Fruit fly (Drosophila melanogaster): ENCODE measurements around the gene b.

Gene b

DNA sequence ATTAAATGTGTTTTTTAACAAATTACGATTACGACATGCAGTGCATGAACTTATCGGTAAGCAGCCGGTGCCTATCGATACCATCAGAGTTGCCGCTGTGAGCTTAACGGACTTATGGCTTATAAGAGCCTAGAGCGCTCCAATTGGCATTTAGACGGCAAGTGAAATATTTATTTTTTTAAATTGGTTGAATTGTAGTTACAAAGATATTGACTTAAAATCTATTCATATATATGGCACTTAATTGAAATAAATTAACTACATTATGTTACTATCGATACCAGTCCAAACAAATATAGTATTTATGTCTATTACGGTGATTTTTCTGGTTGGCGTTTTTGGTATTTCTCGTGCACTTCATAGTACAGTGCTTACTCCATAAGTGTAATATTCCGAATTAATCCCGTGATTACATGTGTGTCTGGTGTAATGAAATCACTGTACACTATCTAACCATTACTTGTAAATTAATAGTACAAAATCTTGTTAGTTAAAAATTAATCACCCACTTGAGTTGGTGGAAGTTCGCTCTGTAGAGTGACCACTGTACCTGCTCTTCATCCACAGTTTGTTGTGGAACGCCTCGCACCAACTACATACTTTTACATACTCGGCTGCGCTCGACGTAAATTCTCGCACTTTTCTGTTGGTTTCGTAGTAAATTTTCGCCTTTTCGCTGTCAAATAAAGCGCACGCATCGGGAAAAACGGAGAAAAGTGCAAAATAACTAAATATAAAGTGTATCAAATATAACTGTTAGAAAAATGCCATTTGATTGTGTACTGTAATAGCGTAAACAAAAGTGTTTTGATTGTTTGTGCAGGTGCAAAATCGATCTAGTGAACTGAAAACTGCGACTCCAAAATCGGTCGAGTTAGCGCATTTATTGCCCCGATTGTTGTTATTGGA, 14.2 kb downstream of the b start, which contains the start of the genes mRpS23 and CenG1A (continued):
- TF ChIP-seq Nf-YA (GFP tag; IDR thresholded peaks at IDR 0.05): peak; percentile 100
- peak; percentile 100 for TF ChIP-seq CG1233 (GFP tag; optimal IDR thresholded peaks at IDR 0.05)
- peak; percentile 70; the same call in 2 of the 3 replicates for TF ChIP-seq mld (GFP tag; IDR thresholded peaks at IDR 0.05; ENCODE audit: partially characterized antibody)
- TF ChIP-seq HHEX (GFP tag; optimal IDR thresholded peaks at IDR 0.05): peak; percentile 100
- peak; percentile 99 for TF ChIP-seq ash1 (GFP tag; optimal IDR thresholded peaks at IDR 0.05)
- no peak for TF ChIP-seq abd-A (tag; optimal IDR thresholded peaks at IDR 0.05)
- peak; percentile 99 for TF ChIP-seq pb (GFP tag; optimal IDR thresholded peaks at IDR 0.05)
- TF ChIP-seq Rfx (GFP tag; IDR thresholded peaks at IDR 0.05): peak; percentile 100
- TF ChIP-seq lbe (GFP tag; optimal IDR thresholded peaks at IDR 0.05): peak; percentile 99
- no peak for TF ChIP-seq tio (GFP tag; optimal IDR thresholded peaks at IDR 0.05)
- TF ChIP-seq ci (GFP tag; IDR thresholded peaks at IDR 0.05): peak; percentile 100
- peak; percentile 66; the same call in 1 of the 2 replicates for TF ChIP-seq nerfin-2 (GFP tag; IDR thresholded peaks at IDR 0.05; ENCODE audit: partially characterized antibody)
- TF ChIP-seq lmd (GFP tag; IDR thresholded peaks at IDR 0.05): peak; percentile 100
- peak; percentile 99 to 100 for TF ChIP-seq Pdp1 (GFP tag; optimal IDR thresholded peaks at IDR 0.05)
- TF ChIP-seq esg (GFP tag; conservative IDR thresholded peaks at IDR 0.05): peak; percentile 100
- peak; percentile 99 for TF ChIP-seq nom (GFP tag; optimal IDR thresholded peaks at IDR 0.05)
- TF ChIP-seq maf-S (GFP tag; optimal IDR thresholded peaks at IDR 0.05): peak; percentile 100
- peak; percentile 73 to 89 for TF ChIP-seq insv (GFP tag; optimal IDR thresholded peaks at IDR 0.05)
- TF ChIP-seq vnd (GFP tag; IDR thresholded peaks at IDR 0.05; ENCODE audit: partially characterized antibody): peak; percentile 85
- peak; percentile 93 for TF ChIP-seq CG14965 (GFP tag; optimal IDR thresholded peaks at IDR 0.05; ENCODE audit: borderline replicate concordance)
- TF ChIP-seq pum (GFP tag; optimal IDR thresholded peaks at IDR 0.05): peak; percentile 100
- TF ChIP-seq CG33213 (GFP tag; optimal IDR thresholded peaks at IDR 0.05): peak; percentile 100
- TF ChIP-seq HLH3B (GFP tag; IDR thresholded peaks at IDR 0.05): peak; percentile 100
- peak; percentile 99 for TF ChIP-seq Ravus (GFP tag; IDR thresholded peaks at IDR 0.05)
- TF ChIP-seq phol (tag; optimal IDR thresholded peaks at IDR 0.05): peak; percentile 99
- TF ChIP-seq kay (GFP tag; optimal IDR thresholded peaks at IDR 0.05): peak; percentile 99
- TF ChIP-seq CG10565 (GFP tag; optimal IDR thresholded peaks at IDR 0.05): peak; percentile 99
- peak; percentile 100 for TF ChIP-seq CG12299 (tag; optimal IDR thresholded peaks at IDR 0.05)
- TF ChIP-seq Mrtf (GFP tag; IDR thresholded peaks at IDR 0.05): peak; percentile 100
- TF ChIP-seq Ada2b (GFP tag; IDR thresholded peaks at IDR 0.05): peak; percentile 100
- peak; percentile 100 for TF ChIP-seq gsb (GFP tag; IDR thresholded peaks at IDR 0.05)
- TF ChIP-seq CG1602 (GFP tag; optimal IDR thresholded peaks at IDR 0.05): peak; percentile 100
- TF ChIP-seq Awh (GFP tag; IDR thresholded peaks at IDR 0.05): peak; percentile 100
- peak; percentile 94 for TF ChIP-seq stwl (tag; optimal IDR thresholded peaks at IDR 0.05)
- peak; percentile 99 for TF ChIP-seq CG12104 (GFP tag; optimal IDR thresholded peaks at IDR 0.05)
- TF ChIP-seq CG10543 (GFP tag; optimal IDR thresholded peaks at IDR 0.05): peak; percentile 99
- peak; percentile 100 for TF ChIP-seq Bteb2 (GFP tag; optimal IDR thresholded peaks at IDR 0.05)
- peak; percentile 99 for TF ChIP-seq ro (GFP tag; IDR thresholded peaks at IDR 0.05)
- TF ChIP-seq C15 (GFP tag; IDR thresholded peaks at IDR 0.05): peak; percentile 100
- TF ChIP-seq Neu2 (GFP tag; optimal IDR thresholded peaks at IDR 0.05; ENCODE audit: borderline replicate concordance): peak; percentile 98
- peak; percentile 100 for TF ChIP-seq ken (GFP tag; IDR thresholded peaks at IDR 0.05)
- peak; percentile 99 for TF ChIP-seq CG9876 (GFP tag; optimal IDR thresholded peaks at IDR 0.05)
- peak; percentile 100 for TF ChIP-seq CG14014 (GFP tag; IDR thresholded peaks at IDR 0.05)
- peak; percentile 86 for TF ChIP-seq CG14860 (GFP tag; IDR thresholded peaks at IDR 0.05; ENCODE audit: partially characterized antibody)
- TF ChIP-seq gfzf (GFP tag; optimal IDR thresholded peaks at IDR 0.05): peak; percentile 84
- peak; percentile 100 for TF ChIP-seq row (GFP tag; IDR thresholded peaks at IDR 0.05)
- TF ChIP-seq Dad (GFP tag; optimal IDR thresholded peaks at IDR 0.05): peak; percentile 100
- TF ChIP-seq salm (tag; optimal IDR thresholded peaks at IDR 0.05): peak; percentile 100

Measured in whole organism, embryonic.